Fruit fly (Drosophila melanogaster): ENCODE results near the gene CG33928.

Gene CG33928

DNA sequence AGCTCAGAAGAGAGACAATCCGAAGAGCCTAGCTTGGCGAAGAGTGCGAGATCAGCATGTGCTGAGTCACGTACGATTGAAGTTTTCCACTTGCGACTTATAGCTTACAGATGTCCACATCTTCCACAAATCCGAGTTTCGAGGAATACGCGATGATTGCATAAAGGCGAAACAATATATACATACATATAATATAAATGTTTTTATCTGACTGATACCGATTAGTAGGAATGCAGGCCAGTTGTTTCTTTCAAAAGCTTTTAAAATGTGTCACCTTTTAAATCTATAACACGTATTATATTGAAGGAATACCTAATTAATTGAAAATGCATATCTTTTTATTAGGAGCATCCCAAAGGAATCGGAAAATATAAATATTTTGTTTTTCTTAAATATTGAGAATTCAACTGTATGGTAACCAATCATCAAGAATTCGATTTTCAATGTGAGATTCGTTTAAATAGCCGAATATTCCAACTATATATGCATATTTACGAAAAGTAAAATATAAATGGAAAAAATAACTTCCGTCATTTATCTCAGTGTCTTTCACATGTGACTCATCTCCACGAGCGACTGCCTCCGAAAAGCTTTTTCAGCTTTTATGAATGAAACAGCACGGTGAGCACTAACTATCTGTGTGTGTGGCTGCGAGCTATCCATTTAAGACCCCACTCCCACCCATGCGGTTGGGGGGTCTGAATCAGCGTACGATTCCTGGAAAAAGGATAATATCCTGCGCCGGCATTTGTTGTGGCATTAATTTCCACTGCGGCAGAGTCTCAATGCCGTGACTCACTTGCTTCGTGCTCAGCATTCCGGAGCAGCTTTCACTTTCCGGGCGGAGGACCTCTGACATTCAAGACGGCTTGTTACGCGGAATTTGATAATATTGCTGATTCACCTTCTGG lies 14.4 kb upstream of the CG33928 start (continued):
- TF ChIP-seq achi (GFP tag; optimal IDR thresholded peaks at IDR 0.05) (peak; percentile 72), CG8632 (GFP tag; optimal IDR thresholded peaks at IDR 0.05) (peak; percentile 74), CG1621 (tag; optimal IDR thresholded peaks at IDR 0.05) (peak; percentile 35), CG11762 (GFP tag; optimal IDR thresholded peaks at IDR 0.05; ENCODE audit: insufficient read depth) (peak; percentile 62), CG6163 (GFP tag; IDR thresholded peaks at IDR 0.05) (no peak; the same call in 2 of the 3 replicates), Eip75B (GFP tag; optimal IDR thresholded peaks at IDR 0.05) (peak; percentile 78), Sox15 (GFP tag; optimal IDR thresholded peaks at IDR 0.05) (peak; percentile 53), Hr39 (GFP tag; optimal IDR thresholded peaks at IDR 0.05) (peak; percentile 72), CG6854 (GFP tag; optimal IDR thresholded peaks at IDR 0.05) (peak; percentile 23), CG15336 (GFP tag; IDR thresholded peaks at IDR 0.05) (no peak; the same call in 1 of the 2 replicates), svp (GFP tag) (peak; percentile 88), CG32006 (GFP tag; optimal IDR thresholded peaks at IDR 0.05) (peak; percentile 80), CG10631 (GFP tag; optimal IDR thresholded peaks at IDR 0.05) (peak; percentile 71), Hr4 (GFP tag; optimal IDR thresholded peaks at IDR 0.05) (peak; percentile 77), pdm3 (GFP tag; optimal IDR thresholded peaks at IDR 0.05) (peak; percentile 78), acj6 (GFP tag; optimal IDR thresholded peaks at IDR 0.05) (peak; percentile 78), CG31627 (GFP tag; optimal IDR thresholded peaks at IDR 0.05) (peak; percentile 70), CG8319 (GFP tag; optimal IDR thresholded peaks at IDR 0.05) (peak; percentile 49), CG10669 (GFP tag; optimal IDR thresholded peaks at IDR 0.05) (peak; percentile 71), Eip93F (GFP tag; optimal IDR thresholded peaks at IDR 0.05) (no peak), Hr38 (GFP tag; optimal IDR thresholded peaks at IDR 0.05) (no peak), fd59A (GFP tag; optimal IDR thresholded peaks at IDR 0.05) (peak; percentile 58), CG4318 (GFP tag; optimal IDR thresholded peaks at IDR 0.05) (peak; percentile 47), CG11902 (GFP tag; optimal IDR thresholded peaks at IDR 0.05) (peak; percentile 18), Sox102F (GFP tag; optimal IDR thresholded peaks at IDR 0.05) (peak; percentile 67), dac (GFP tag; optimal IDR thresholded peaks at IDR 0.05) (no peak), esn (GFP tag; optimal IDR thresholded peaks at IDR 0.05) (peak; percentile 86), Gug (GFP tag; IDR thresholded peaks at IDR 0.05) (no peak), vri (GFP tag; optimal IDR thresholded peaks at IDR 0.05) (peak; percentile 31), Blimp-1 (GFP tag; optimal IDR thresholded peaks at IDR 0.05) (peak; percentile 38), CG6276 (GFP tag; optimal IDR thresholded peaks at IDR 0.05) (peak; percentile 69), salr (GFP tag; optimal IDR thresholded peaks at IDR 0.05) (peak; percentile 32 to 72), lz (GFP tag; optimal IDR thresholded peaks at IDR 0.05) (peak; percentile 74), CG11294 (GFP tag; IDR thresholded peaks at IDR 0.05) (no peak; the same call in 1 of the 2 replicates), CG6808 (GFP tag; optimal IDR thresholded peaks at IDR 0.05) (peak; percentile 61)

DNA sequence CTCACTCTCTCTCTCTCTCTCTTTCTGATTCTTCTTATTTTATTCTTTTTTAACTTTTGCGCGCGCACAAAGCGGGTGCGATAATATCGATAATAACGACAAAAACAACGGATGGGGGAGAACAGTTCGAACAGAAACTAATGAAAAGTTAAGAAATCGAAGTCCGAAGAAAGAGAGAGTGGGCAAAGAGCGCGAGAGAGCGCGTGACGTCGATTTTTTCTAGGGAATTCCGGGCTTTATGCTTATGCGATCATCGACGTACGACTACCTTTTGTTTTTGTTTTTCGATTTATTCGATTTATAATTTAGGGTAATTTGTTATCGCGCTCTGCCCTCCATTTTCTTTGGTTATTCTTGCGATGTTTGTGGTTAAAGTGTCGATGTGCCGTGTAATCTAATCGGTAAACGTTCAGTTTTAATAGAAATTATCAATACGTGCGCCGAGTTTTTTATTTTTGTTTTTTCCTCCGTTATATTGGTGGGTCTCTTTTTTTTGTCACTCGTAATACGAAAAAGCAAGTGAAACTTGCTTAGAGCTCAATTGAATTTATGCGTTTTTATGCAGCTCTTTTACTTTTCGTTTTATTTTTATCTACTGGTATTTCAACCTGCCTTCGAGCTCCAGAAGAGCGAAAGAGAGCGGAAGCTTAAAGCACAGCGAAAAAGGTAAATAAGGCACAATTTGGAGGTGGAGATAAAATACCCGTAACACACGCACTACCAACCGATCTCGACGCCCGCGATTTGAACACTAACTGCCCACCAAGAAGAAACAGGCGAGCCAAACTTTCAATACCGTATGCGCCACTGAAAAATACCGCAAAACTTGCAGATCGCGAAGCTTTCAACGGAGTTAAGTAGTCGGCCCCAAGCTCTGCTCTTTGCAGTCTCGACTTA lies 13.5 kb upstream of the CG33928 start, which contains the start of gene dl:
dl (minus strand) TSS at position 757 of the 897 bp plus-strand sequence.
- TF ChIP-seq CG11902 (GFP tag; optimal IDR thresholded peaks at IDR 0.05) (no peak), CG10669 (GFP tag; optimal IDR thresholded peaks at IDR 0.05) (peak; percentile 26), CG34406 (GFP tag; optimal IDR thresholded peaks at IDR 0.05) (peak; percentile 38), lz (GFP tag; optimal IDR thresholded peaks at IDR 0.05) (peak; percentile 2), CG9139 (GFP tag; optimal IDR thresholded peaks at IDR 0.05) (peak; percentile 2), CG11294 (GFP tag; IDR thresholded peaks at IDR 0.05) (peak; percentile 41; the same call in 1 of the 2 replicates), Lpt (GFP tag; optimal IDR thresholded peaks at IDR 0.05) (peak; percentile 53), salr (GFP tag; optimal IDR thresholded peaks at IDR 0.05) (peak in 1 of 2 experiments; percentile 79), pdm3 (GFP tag; optimal IDR thresholded peaks at IDR 0.05) (peak; percentile 76), CG3032 (tag; optimal IDR thresholded peaks at IDR 0.05) (no peak), Sox15 (GFP tag; optimal IDR thresholded peaks at IDR 0.05) (peak; percentile 20), svp (GFP tag) (peak; percentile 78), OdsH (GFP tag; optimal IDR thresholded peaks at IDR 0.05) (peak; percentile 67), vri (GFP tag; optimal IDR thresholded peaks at IDR 0.05) (peak; percentile 72), Sox14 (GFP tag; optimal IDR thresholded peaks at IDR 0.05) (peak; percentile 50), Eip93F (GFP tag; optimal IDR thresholded peaks at IDR 0.05) (no peak), Hr39 (GFP tag; optimal IDR thresholded peaks at IDR 0.05) (peak; percentile 35), Ets96B (tag; optimal IDR thresholded peaks at IDR 0.05) (peak; percentile 36), fkh (GFP tag; optimal IDR thresholded peaks at IDR 0.05) (peak; percentile 80), Met (GFP tag; optimal IDR thresholded peaks at IDR 0.05) (peak; percentile 51), CG31627 (GFP tag; optimal IDR thresholded peaks at IDR 0.05) (no peak), eg (GFP tag; IDR thresholded peaks at IDR 0.05) (peak; percentile 67; the same call in 2 of the 3 replicates)
